Fruit fly (Drosophila melanogaster) whole organism, embryonic: ENCODE data around the gene CG7907.

Experiments
- B-H1 ChIP-seq: fragments of 200-800 bp; sonication (Bioruptor generic); IDR thresholded peaks from 3 replicates; pipeline ENCODE4 v1.3.6; 2022; ENCODE audit warnings: missing biosample characterization, missing genetic modification characterization
- Bgb ChIP-seq: fragments of 200-800 bp; sonication (Bioruptor generic); IDR thresholded peaks from 2 replicates; pipeline ENCODE4 v1.3.6; 2022; ENCODE audit warnings: missing biosample characterization, missing genetic modification characterization; ENCODE audit not compliant: partially characterized antibody
- Bteb2 ChIP-seq: fragments of 200-800 bp; sonication (Bioruptor generic); optimal IDR thresholded peaks from 2 replicates; lab custom pipeline; 2016; ENCODE audit warnings: missing biosample characterization, missing genetic modification characterization
- CG11085 ChIP-seq: fragments of 200-800 bp; sonication (Bioruptor generic); IDR thresholded peaks from 2 replicates; pipeline ENCODE4 v1.3.6; 2022; ENCODE audit warnings: missing biosample characterization, missing genetic modification characterization
- CG11456 ChIP-seq: fragments of 200-800 bp; sonication (Bioruptor generic); IDR thresholded peaks from 3 replicates; pipeline ENCODE4 v1.3.6; 2022; ENCODE audit warnings: missing biosample characterization, missing genetic modification characterization
- CG13287 ChIP-seq: fragments of 200-800 bp; sonication (Bioruptor generic); IDR thresholded peaks from 2 replicates; pipeline ENCODE4 v1.3.6; 2022; ENCODE audit warnings: missing biosample characterization, missing genetic modification characterization; ENCODE audit not compliant: partially characterized antibody
- CG1603 ChIP-seq: fragments of 200-800 bp; sonication (Bioruptor generic); optimal IDR thresholded peaks from 2 replicates; lab custom pipeline; 2019; ENCODE audit warnings: missing biosample characterization, mild to moderate bottlenecking, missing genetic modification characterization, moderate library complexity
- CG18619 ChIP-seq: fragments of 200-800 bp; sonication (Bioruptor generic); optimal IDR thresholded peaks from 3 replicates; lab custom pipeline; 2017; ENCODE audit warnings: missing biosample characterization, mild to moderate bottlenecking, missing genetic modification characterization
- CG2202 ChIP-seq: fragments of 200-800 bp; sonication (Bioruptor generic); optimal IDR thresholded peaks from 2 replicates; lab custom pipeline; 2018; ENCODE audit warnings: missing biosample characterization, mild to moderate bottlenecking, missing genetic modification characterization
- CG30020 ChIP-seq: fragments of 200-800 bp; optimal IDR thresholded peaks from 2 replicates; lab custom pipeline; 2019; ENCODE audit warnings: missing biosample characterization, mild to moderate bottlenecking, missing genetic modification characterization, moderate library complexity
- CG30403 ChIP-seq: fragments of 200-800 bp; sonication (Bioruptor generic); optimal IDR thresholded peaks from 3 replicates; lab custom pipeline; 2016; ENCODE audit warnings: missing biosample characterization, missing genetic modification characterization
- CG30431 ChIP-seq: fragments of 200-800 bp; sonication (Bioruptor generic); optimal IDR thresholded peaks from 2 replicates; lab custom pipeline; 2017; ENCODE audit warnings: missing biosample characterization, missing genetic modification characterization
- CG31365 ChIP-seq: fragments of 200-800 bp; sonication (Bioruptor generic); optimal IDR thresholded peaks from 2 replicates; lab custom pipeline; 2018; ENCODE audit warnings: missing biosample characterization, mild to moderate bottlenecking, missing genetic modification characterization
- CG3726 ChIP-seq: fragments of 200-800 bp; sonication (Bioruptor generic); IDR thresholded peaks from 3 replicates; pipeline ENCODE4, ENCODE4 v1.3.6; 2022; ENCODE audit warnings: missing biosample characterization, missing genetic modification characterization
- CG43689 ChIP-seq: fragments of 200-800 bp; sonication (Bioruptor generic); IDR thresholded peaks from 2 replicates; pipeline ENCODE4 v1.3.6; 2022; ENCODE audit warnings: missing biosample characterization, missing genetic modification characterization
- CG5180 ChIP-seq: fragments of 200-800 bp; sonication (Bioruptor generic); optimal IDR thresholded peaks from 3 replicates; lab custom pipeline; 2017; ENCODE audit warnings: missing biosample characterization, missing genetic modification characterization, mild to moderate bottlenecking, moderate library complexity, missing genetic modification reagents
- CG6654 ChIP-seq: fragments of 200-800 bp; sonication (Bioruptor generic); optimal IDR thresholded peaks from 2 replicates; lab custom pipeline; 2017; ENCODE audit warnings: missing biosample characterization, mild to moderate bottlenecking, missing genetic modification characterization
- CG7745 ChIP-seq: fragments of 200-800 bp; sonication (Bioruptor generic); optimal IDR thresholded peaks from 2 replicates; lab custom pipeline; 2018; ENCODE audit warnings: missing biosample characterization, mild to moderate bottlenecking, missing genetic modification characterization, moderate library complexity
- CG8388 ChIP-seq: fragments of 200-800 bp; sonication (Bioruptor generic); optimal IDR thresholded peaks from 2 replicates; lab custom pipeline; 2019; ENCODE audit warnings: missing biosample characterization, mild to moderate bottlenecking, missing genetic modification characterization, moderate library complexity
- CG9797 ChIP-seq: fragments of 200-800 bp; sonication (Bioruptor generic); optimal IDR thresholded peaks from 3 replicates; lab custom pipeline; 2018; ENCODE audit warnings: missing biosample characterization, mild to moderate bottlenecking, missing genetic modification characterization
- Dip2 ChIP-seq: fragments of 200-800 bp; sonication (Bioruptor generic); IDR thresholded peaks from 2 replicates; pipeline ENCODE4 v1.3.6; 2022; ENCODE audit warnings: missing biosample characterization, missing genetic modification characterization
- Dref ChIP-seq: fragments of 200-800 bp; sonication (Bioruptor generic); IDR thresholded peaks from 2 replicates; pipeline ENCODE4 v1.3.6; 2022; ENCODE audit warnings: missing biosample characterization, missing genetic modification characterization
- Hr3 ChIP-seq: fragments of 200-800 bp; sonication (Bioruptor generic); optimal IDR thresholded peaks from 3 replicates; lab custom pipeline; 2016; ENCODE audit warnings: missing biosample characterization, missing genetic modification characterization
- NFAT ChIP-seq: fragments of 200-800 bp; sonication (Bioruptor generic); IDR thresholded peaks from 2 replicates; pipeline ENCODE4 v1.3.6; 2022; ENCODE audit warnings: missing biosample characterization, missing genetic modification characterization
- NfI ChIP-seq: fragments of 200-800 bp; sonication (Bioruptor generic); optimal IDR thresholded peaks from 3 replicates; lab custom pipeline; 2018; ENCODE audit warnings: missing biosample characterization, mild to moderate bottlenecking, missing genetic modification characterization, moderate library complexity
- Rx ChIP-seq: fragments of 200-800 bp; sonication (Bioruptor generic); IDR thresholded peaks from 2 replicates; pipeline ENCODE4 v1.3.6; 2022; ENCODE audit warnings: missing biosample characterization, missing genetic modification characterization
- Spps ChIP-seq: fragments of 200-800 bp; sonication (Bioruptor generic); optimal IDR thresholded peaks from 2 replicates; lab custom pipeline; 2018; ENCODE audit warnings: missing biosample characterization, mild to moderate bottlenecking, missing genetic modification characterization
- Stat92E ChIP-seq, 3 experiments: fragments of >200 bp in 2 of 3; fragments of 200-800 bp in 1 of 3; sonication (Bioruptor generic) in 1 of 3; optimal IDR thresholded peaks; 2 replicates each; lab custom pipeline; 2017 to 2019; ENCODE audit warnings: missing biosample characterization in 3 of 3, missing genetic modification characterization in 3 of 3, mild to moderate bottlenecking in 1 of 3, moderate library complexity in 1 of 3
- Usf ChIP-seq: fragments of 200-800 bp; sonication (Bioruptor generic); optimal IDR thresholded peaks from 2 replicates; lab custom pipeline; 2017; ENCODE audit warnings: missing genotype, missing biosample characterization, missing genetic modification characterization
- btn ChIP-seq: fragments of 200-800 bp; sonication (Bioruptor generic); optimal IDR thresholded peaks from 2 replicates; lab custom pipeline; 2016; ENCODE audit warnings: missing biosample characterization, missing genetic modification characterization
- cato ChIP-seq: fragments of 200-800 bp; sonication (Bioruptor generic); optimal IDR thresholded peaks from 2 replicates; lab custom pipeline; 2016; ENCODE audit warnings: missing biosample characterization, missing genetic modification characterization, borderline replicate concordance
- caup ChIP-seq: fragments of 200-800 bp; sonication (Bioruptor generic); optimal IDR thresholded peaks from 3 replicates; lab custom pipeline; 2017; ENCODE audit warnings: missing biosample characterization, mild to moderate bottlenecking, missing genetic modification characterization, moderate library complexity; ENCODE audit not compliant: severe bottlenecking
- dmrt11E ChIP-seq: fragments of 200-800 bp; sonication (Bioruptor generic); optimal IDR thresholded peaks from 3 replicates; lab custom pipeline; 2018; ENCODE audit warnings: missing biosample characterization, mild to moderate bottlenecking, missing genetic modification characterization, moderate library complexity
- fd102C ChIP-seq: fragments of 200-800 bp; sonication (Bioruptor generic); optimal IDR thresholded peaks from 2 replicates; lab custom pipeline; 2018; ENCODE audit warnings: missing biosample characterization, mild to moderate bottlenecking, missing genetic modification characterization, moderate library complexity
- fru ChIP-seq: fragments of >200 bp; optimal IDR thresholded peaks from 2 replicates; lab custom pipeline; 2017
- gce ChIP-seq: fragments of 200-800 bp; sonication (Bioruptor generic); IDR thresholded peaks from 3 replicates; pipeline ENCODE4 v1.3.6; 2022; ENCODE audit warnings: missing biosample characterization, missing genetic modification characterization
- hbn ChIP-seq: fragments of 200-800 bp; sonication (Bioruptor generic); IDR thresholded peaks from 2 replicates; pipeline ENCODE4 v1.3.6; 2022; ENCODE audit warnings: missing biosample characterization, missing genetic modification characterization; ENCODE audit not compliant: partially characterized antibody
- lab ChIP-seq: fragments of 200-800 bp; sonication (Bioruptor generic); optimal IDR thresholded peaks from 3 replicates; lab custom pipeline; 2017; ENCODE audit warnings: missing biosample characterization, missing genetic modification characterization, mild to moderate bottlenecking, moderate library complexity, missing genetic modification reagents
- nau ChIP-seq: fragments of 200-800 bp; sonication (Bioruptor generic); optimal IDR thresholded peaks from 3 replicates; lab custom pipeline; 2017; ENCODE audit warnings: missing biosample characterization, mild to moderate bottlenecking, missing genetic modification characterization, missing genetic modification reagents
- prd ChIP-seq, 3 experiments: fragments of >200 bp in 2 of 3; fragments of 200-800 bp in 1 of 3; sonication (Bioruptor generic) in 1 of 3; optimal IDR thresholded peaks in 2 of 3; IDR thresholded peaks in 1 of 3; 2 replicates in 2 of 3; 3 replicates in 1 of 3; pipeline versions ENCODE4 v1.3.6 to Lab custom; 2017 to 2022; ENCODE audit warnings: missing biosample characterization in 1 of 3, missing genetic modification characterization in 1 of 3
- pros ChIP-seq: fragments of 200-800 bp; sonication (Bioruptor generic); optimal IDR thresholded peaks from 3 replicates; lab custom pipeline; 2019; ENCODE audit warnings: missing biosample characterization, mild to moderate bottlenecking, missing genetic modification characterization, moderate library complexity
- psq ChIP-seq: fragments of 200-800 bp; sonication (Bioruptor generic); optimal IDR thresholded peaks from 2 replicates; lab custom pipeline; 2017; ENCODE audit warnings: missing biosample characterization, missing genetic modification characterization
- run ChIP-seq: fragments of 200-800 bp; sonication (Bioruptor generic); optimal IDR thresholded peaks from 3 replicates; lab custom pipeline; 2018; ENCODE audit warnings: missing biosample characterization, mild to moderate bottlenecking, missing genetic modification characterization
- salm ChIP-seq: fragments of 200-800 bp; sonication (Bioruptor generic); optimal IDR thresholded peaks from 2 replicates; lab custom pipeline; 2018; ENCODE audit warnings: missing biosample characterization, mild to moderate bottlenecking, missing genetic modification characterization
- schlank ChIP-seq: fragments of 200-800 bp; sonication (Bioruptor generic); optimal IDR thresholded peaks from 2 replicates; lab custom pipeline; 2018; ENCODE audit warnings: missing biosample characterization, mild to moderate bottlenecking, missing genetic modification characterization
- scrt ChIP-seq: fragments of 200-800 bp; sonication (Bioruptor generic); optimal IDR thresholded peaks from 2 replicates; lab custom pipeline; 2018; ENCODE audit warnings: missing biosample characterization, mild to moderate bottlenecking, missing genetic modification characterization, moderate library complexity
- toy ChIP-seq: fragments of 200-800 bp; sonication (Bioruptor generic); IDR thresholded peaks from 2 replicates; pipeline ENCODE4 v1.3.6; 2022; ENCODE audit warnings: missing biosample characterization, missing genetic modification characterization
- tx ChIP-seq: fragments of 200-800 bp; sonication (Bioruptor generic); optimal IDR thresholded peaks from 2 replicates; lab custom pipeline; 2016; ENCODE audit warnings: missing biosample characterization, missing genetic modification characterization
- wek ChIP-seq: fragments of 200-800 bp; sonication (Bioruptor generic); optimal IDR thresholded peaks from 3 replicates; lab custom pipeline; 2018; ENCODE audit warnings: missing biosample characterization, mild to moderate bottlenecking, missing genetic modification characterization, moderate library complexity
- wor ChIP-seq: fragments of 200-800 bp; sonication (Bioruptor generic); IDR thresholded peaks from 2 replicates; pipeline ENCODE4 v1.3.6; 2022; ENCODE audit warnings: missing biosample characterization, missing genetic modification characterization
- yki ChIP-seq: fragments of >200 bp; optimal IDR thresholded peaks from 3 replicates; lab custom pipeline; 2018

CG7907 gene

DNA sequence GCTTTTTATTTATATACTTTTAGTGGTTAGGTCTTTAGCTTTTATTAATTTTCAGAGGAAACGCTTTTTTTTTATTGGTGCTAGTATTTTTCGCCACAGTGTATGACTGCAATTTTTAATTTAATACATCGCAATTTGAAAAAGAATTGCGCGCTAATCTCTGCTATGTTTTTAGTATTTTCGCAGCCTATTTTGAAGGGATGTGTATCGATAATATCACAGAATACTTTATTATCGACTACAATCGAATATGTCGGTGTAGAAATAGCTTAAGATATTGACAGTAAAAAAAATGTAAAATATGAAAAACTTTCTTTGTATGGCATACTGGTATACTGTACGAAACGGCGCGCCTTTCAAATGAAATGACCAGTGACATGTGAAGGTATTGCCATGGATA, 3.2 kb downstream of the CG7907 start (continued):
- TF ChIP-seq CG30020 (no peak), Dref (GFP tag; lab: Robert Waterston, UW) (peak; percentile 82), Usf (GFP tag; lab: Kevin White, UChicago) (no peak), CG18619 (no peak), CG7745 (no peak), dmrt11E (no peak), salm (tag; lab: Kevin White, UChicago) (no peak), scrt (GFP tag; lab: Kevin White, UChicago) (no peak), CG9797 (peak; percentile 54), tx (GFP tag; lab: Kevin White, UChicago) (no peak), caup (GFP tag; lab: Kevin White, UChicago) (no peak), CG8388 (GFP tag; lab: Kevin White, UChicago) (no peak), Spps (tag; lab: Kevin White, UChicago) (no peak), btn (GFP tag; lab: Kevin White, UChicago) (no peak), CG2202 (tag; lab: Kevin White, UChicago) (no peak), Bteb2 (GFP tag; lab: Kevin White, UChicago) (no peak), CG6654 (no peak), yki (no peak), CG11456 (GFP tag; lab: Robert Waterston, UW) (no peak), nau (GFP tag; lab: Kevin White, UChicago) (no peak), Bgb (GFP tag; lab: Robert Waterston, UW) (peak; percentile 71), CG11085 (no peak), psq (GFP tag; lab: Kevin White, UChicago) (no peak), fru (lab: Kevin White, UChicago) (no peak), CG31365 (peak; percentile 76), schlank (no peak), CG3726 (no peak), NFAT (GFP tag; lab: Robert Waterston, UW) (no peak), cato (no peak), Dip2 (no peak), Stat92E (GFP tag; optimal IDR thresholded peaks at IDR 0.05; lab: Kevin White, UChicago) (peak in 1 of 3 experiments; percentile 29), CG30431 (GFP tag; lab: Kevin White, UChicago) (no peak), NfI (GFP tag; lab: Kevin White, UChicago) (no peak), CG1603 (tag; lab: Kevin White, UChicago) (peak; percentile 57), lab (GFP tag; lab: Kevin White, UChicago) (no peak), Hr3 (GFP tag; lab: Kevin White, UChicago) (no peak), wek (GFP tag; lab: Kevin White, UChicago) (no peak), run (no peak), hbn (GFP tag; lab: Robert Waterston, UW) (peak; percentile 53; the same call in 1 of the 2 replicates), wor (GFP tag; lab: Robert Waterston, UW) (no peak), CG13287 (GFP tag; lab: Robert Waterston, UW) (peak; percentile 79; the same call in 1 of the 2 replicates), CG5180 (GFP tag; lab: Kevin White, UChicago) (no peak), pros (no peak), CG30403 (no peak), toy (no peak), fd102C (GFP tag; lab: Kevin White, UChicago) (no peak), gce (GFP tag; lab: Robert Waterston, UW) (no peak), Rx (GFP tag; lab: Robert Waterston, UW) (no peak), B-H1 (GFP tag; lab: Robert Waterston, UW) (no peak), prd (optimal IDR thresholded peaks at IDR 0.05; lab: Kevin White, UChicago) (no peak), prd (GFP tag; IDR thresholded peaks at IDR 0.05; lab: Robert Waterston, UW) (no peak), CG43689 (GFP tag; lab: Robert Waterston, UW) (no peak)
